Fruit fly (Drosophila melanogaster): ENCODE data around the gene OtopLa.
A peak's percentile ranks its signal among the peaks of the same experiment; 100 is the strongest.

The OtopLa gene

DNA sequence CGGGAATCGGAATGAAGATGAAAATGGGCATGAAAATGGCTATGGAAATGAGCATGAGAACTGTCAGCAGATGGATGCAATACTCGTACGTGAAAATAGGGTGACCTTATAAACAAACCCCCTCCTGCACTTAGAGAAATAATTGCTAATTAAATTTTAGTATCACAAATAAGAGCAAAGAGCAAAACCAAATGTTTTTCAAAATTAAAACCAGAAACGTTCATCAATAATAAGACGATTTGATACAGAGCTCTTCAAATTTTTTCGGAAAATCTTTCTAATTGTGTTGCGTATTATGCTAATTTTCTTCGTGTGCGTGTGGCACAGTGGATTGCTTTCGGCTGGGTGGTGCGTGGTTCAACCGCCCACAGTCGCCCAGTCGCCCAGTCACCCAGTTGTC, 2.1 kb downstream of the OtopLa start (continued):
- TF ChIP-seq Blimp-1 (GFP tag; optimal IDR thresholded peaks at IDR 0.05) (peak; percentile 44), slou (GFP tag; optimal IDR thresholded peaks at IDR 0.05) (no peak), CG18262 (tag; optimal IDR thresholded peaks at IDR 0.05) (peak; percentile 31), CG3995 (GFP tag; optimal IDR thresholded peaks at IDR 0.05) (no peak), lola (GFP tag; optimal IDR thresholded peaks at IDR 0.05) (peak in 1 of 3 experiments; percentile 28), CG18599 (GFP tag; optimal IDR thresholded peaks at IDR 0.05) (peak; percentile 46), Dfd (GFP tag; optimal IDR thresholded peaks at IDR 0.05) (no peak), bsh (GFP tag; optimal IDR thresholded peaks at IDR 0.05) (peak in 1 of 2 experiments; percentile 56), chif (GFP tag; optimal IDR thresholded peaks at IDR 0.05) (peak in 1 of 2 experiments; percentile 41), B-H2 (GFP tag; optimal IDR thresholded peaks at IDR 0.05) (no peak), Ets97D (GFP tag; optimal IDR thresholded peaks at IDR 0.05) (no peak), grau (tag; optimal IDR thresholded peaks at IDR 0.05) (peak; percentile 17), salm (tag; optimal IDR thresholded peaks at IDR 0.05) (no peak), HLH3B (GFP tag; IDR thresholded peaks at IDR 0.05) (0 out of 2 replicates have a peak, but pooled peaks have one; percentile 7), CTCF (GFP tag; optimal IDR thresholded peaks at IDR 0.05) (no peak), CG2129 (GFP tag; IDR thresholded peaks at IDR 0.05; ENCODE audit: partially characterized antibody) (no peak), CG6683 (GFP tag; optimal IDR thresholded peaks at IDR 0.05) (no peak), sug (tag; optimal IDR thresholded peaks at IDR 0.05) (no peak), org-1 (GFP tag; optimal IDR thresholded peaks at IDR 0.05) (peak; percentile 1), wor (GFP tag; IDR thresholded peaks at IDR 0.05) (no peak), seq (GFP tag; IDR thresholded peaks at IDR 0.05) (no peak), fd96Cb (tag; optimal IDR thresholded peaks at IDR 0.05) (peak; percentile 32), row (GFP tag; IDR thresholded peaks at IDR 0.05) (peak; percentile 59), p53 (GFP tag; optimal IDR thresholded peaks at IDR 0.05) (no peak), CG14710 (tag; optimal IDR thresholded peaks at IDR 0.05) (peak; percentile 24), ac (GFP tag; optimal IDR thresholded peaks at IDR 0.05) (no peak), rib (GFP tag; IDR thresholded peaks at IDR 0.05) (no peak), sc (optimal IDR thresholded peaks at IDR 0.05) (no peak), sc (GFP tag; optimal IDR thresholded peaks at IDR 0.05) (no peak), hkb (optimal IDR thresholded peaks at IDR 0.05) (no peak), hkb (GFP tag; IDR thresholded peaks at IDR 0.05) (peak; percentile 10; the same call in 1 of the 2 replicates), ATbp (GFP tag; optimal IDR thresholded peaks at IDR 0.05) (peak; percentile 11), Hey (tag; optimal IDR thresholded peaks at IDR 0.05) (no peak), CG9876 (GFP tag; optimal IDR thresholded peaks at IDR 0.05) (no peak), jumu (GFP tag; optimal IDR thresholded peaks at IDR 0.05) (peak; percentile 13), slbo (GFP tag; IDR thresholded peaks at IDR 0.05) (no peak), TFAM (GFP tag; optimal IDR thresholded peaks at IDR 0.05) (no peak), Opbp (GFP tag; IDR thresholded peaks at IDR 0.05; ENCODE audit: partially characterized antibody) (no peak), eve (GFP tag; optimal IDR thresholded peaks at IDR 0.05) (peak in 1 of 2 experiments; percentile 18), CG11093 (GFP tag; IDR thresholded peaks at IDR 0.05) (no peak), CG12391 (tag; optimal IDR thresholded peaks at IDR 0.05) (peak; percentile 38), Fer3 (tag; optimal IDR thresholded peaks at IDR 0.05) (no peak), CG2712 (tag; optimal IDR thresholded peaks at IDR 0.05) (peak; percentile 41), ind (GFP tag; optimal IDR thresholded peaks at IDR 0.05) (peak; percentile 14), Nf-YA (GFP tag; IDR thresholded peaks at IDR 0.05) (no peak), vvl (GFP tag; IDR thresholded peaks at IDR 0.05) (peak; percentile 10; the same call in 1 of the 2 replicates), Deaf1 (tag; optimal IDR thresholded peaks at IDR 0.05) (peak; percentile 7), emc (GFP tag; optimal IDR thresholded peaks at IDR 0.05) (no peak), gem (tag; optimal IDR thresholded peaks at IDR 0.05) (peak; percentile 57), pros (GFP tag; optimal IDR thresholded peaks at IDR 0.05) (no peak), tin (GFP tag; optimal IDR thresholded peaks at IDR 0.05) (peak; percentile 8), lab (GFP tag; optimal IDR thresholded peaks at IDR 0.05) (peak; percentile 30)
